Worm (Caenorhabditis elegans): ENCODE measurements around the gene lgc-29.

lgc-29 gene

DNA sequence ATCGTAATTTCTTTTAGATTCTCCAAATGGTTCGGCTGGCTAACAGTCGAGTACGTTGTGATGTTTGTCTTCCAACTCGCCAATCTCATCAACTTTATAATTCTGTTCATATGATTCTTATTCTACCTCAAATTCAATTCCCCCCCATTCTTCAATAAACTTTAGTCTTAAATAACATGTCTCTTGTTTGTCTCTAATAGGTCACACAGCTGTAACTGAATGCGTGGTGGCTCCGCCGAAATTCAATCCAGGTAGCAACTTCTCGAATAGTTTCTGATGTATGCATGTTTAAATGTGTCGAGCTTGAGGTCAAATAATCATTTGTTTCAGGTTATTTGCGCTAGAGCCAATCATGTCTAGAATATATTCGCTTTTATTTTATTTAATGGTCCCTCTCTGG lies at the start of gene lgc-29:
Gene lgc-29, plus strand, starts transcription at position 301 of the 400 bp plus-strand sequence.
- no peak for TF ChIP-seq unc-62 (GFP tag; optimal IDR thresholded peaks at IDR 0.05)

DNA sequence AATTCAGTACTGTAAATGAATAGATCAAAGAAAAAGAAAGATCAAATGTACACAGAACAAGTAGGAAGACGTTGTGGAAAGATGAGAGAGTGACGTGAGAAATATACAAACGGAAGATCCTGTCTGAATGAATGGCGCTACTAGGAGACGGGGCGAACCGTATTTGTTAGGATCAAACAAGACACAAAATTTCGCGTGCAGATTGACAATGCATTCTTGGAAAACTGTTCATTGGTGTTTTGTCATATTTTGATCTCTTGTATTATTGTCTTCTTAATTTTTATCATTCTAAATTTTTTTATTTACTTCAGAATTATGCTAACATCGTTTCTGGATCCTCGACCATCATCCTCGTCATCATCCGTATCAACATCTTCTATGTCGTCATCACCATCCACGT lies 44.0 kb upstream of the lgc-29 start, which contains the start of gene nhr-181:
Gene nhr-181, plus strand, starts transcription at position 301 of the 400 bp plus-strand sequence.
- TF ChIP-seq unc-62 (GFP tag; optimal IDR thresholded peaks at IDR 0.05), result no peak

DNA sequence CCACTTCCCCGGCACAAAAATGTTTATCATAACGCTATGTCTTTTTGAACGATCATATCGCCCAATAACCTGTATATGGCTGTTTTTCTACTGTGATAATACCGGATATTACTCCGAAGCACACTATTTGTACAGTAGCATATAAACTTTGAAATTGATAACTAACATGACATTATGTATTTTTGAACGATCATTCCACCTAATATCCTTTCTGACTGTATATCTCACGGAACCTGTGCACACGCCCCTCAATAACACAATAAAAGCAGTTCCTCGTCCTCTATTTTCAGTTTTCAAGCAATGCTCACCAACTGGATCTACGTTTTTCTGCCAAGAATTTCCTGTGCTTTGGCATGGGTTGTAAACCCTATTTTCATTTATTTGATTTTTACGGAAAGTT lies 37.2 kb upstream of the lgc-29 start, which contains the start of gene srj-40:
Gene srj-40, plus strand, starts transcription at position 301 of the 400 bp plus-strand sequence.
- no peak for TF ChIP-seq unc-62 (GFP tag; optimal IDR thresholded peaks at IDR 0.05)

DNA sequence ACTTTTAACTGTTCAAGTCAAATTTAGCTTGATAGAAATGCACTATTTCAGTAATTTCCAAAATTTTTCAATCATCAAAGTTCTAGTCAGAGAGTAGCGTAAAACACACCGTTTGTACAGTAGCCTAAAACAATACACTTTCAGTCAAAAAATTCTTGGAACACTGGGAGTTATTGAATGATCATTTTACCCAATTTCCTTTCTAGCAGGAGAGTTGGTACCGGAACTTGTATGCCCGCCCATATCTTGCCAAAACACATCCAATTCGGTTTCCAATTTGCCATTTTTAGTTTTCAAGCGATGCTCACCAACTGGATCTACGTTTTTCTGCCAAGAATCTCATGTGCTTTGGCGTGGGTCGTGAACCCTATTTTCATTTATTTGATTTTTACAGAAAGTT lies 34.5 kb upstream of the lgc-29 start, which contains the start of gene srj-39:
Gene srj-39, plus strand, starts transcription at position 301 of the 400 bp plus-strand sequence.
- TF ChIP-seq unc-62 (GFP tag; optimal IDR thresholded peaks at IDR 0.05), result no peak

DNA sequence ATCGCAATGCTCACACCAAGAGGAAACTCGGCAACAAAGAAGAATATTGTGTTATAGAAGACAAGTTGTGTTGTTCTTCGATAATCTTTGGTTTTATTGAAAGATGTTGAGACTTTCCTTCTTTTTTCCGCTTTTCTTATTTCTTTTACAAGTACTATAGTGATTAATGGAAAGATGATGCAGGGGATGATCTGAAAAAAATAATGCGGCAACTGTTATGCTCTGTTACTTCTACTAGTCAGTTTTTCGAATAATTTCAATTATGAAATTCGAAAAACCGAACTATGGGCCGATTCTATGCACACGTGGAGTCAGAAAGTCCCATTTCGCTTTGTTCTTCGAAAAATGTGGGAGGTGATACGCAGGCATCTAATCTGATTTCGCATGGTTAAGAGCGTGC lies 32.1 kb upstream of the lgc-29 start:
- no peak for TF ChIP-seq unc-62 (GFP tag; optimal IDR thresholded peaks at IDR 0.05)

DNA sequence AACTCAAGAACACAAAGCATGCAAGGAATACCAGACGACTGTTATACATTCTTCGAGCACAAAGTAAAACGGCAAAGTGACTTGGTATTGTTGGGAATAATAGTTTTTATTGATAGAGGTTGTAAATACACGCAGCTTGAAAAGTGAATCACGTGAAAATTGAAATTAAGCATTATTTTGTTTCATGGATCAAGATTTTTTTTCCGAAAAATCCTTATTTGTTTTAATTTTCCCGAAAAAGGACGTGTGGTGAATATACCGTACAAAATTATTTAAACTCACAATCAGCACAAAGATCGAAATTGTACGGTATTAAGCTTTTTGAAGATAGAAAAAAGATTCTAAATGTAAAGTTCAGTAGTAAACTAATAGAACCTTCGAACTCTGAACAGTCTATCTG lies 28.9 kb upstream of the lgc-29 start, which contains the start of gene clc-18:
Gene clc-18, minus strand, starts transcription at position 101 of the 400 bp plus-strand sequence.
- TF ChIP-seq unc-62 (GFP tag; optimal IDR thresholded peaks at IDR 0.05), result no peak

DNA sequence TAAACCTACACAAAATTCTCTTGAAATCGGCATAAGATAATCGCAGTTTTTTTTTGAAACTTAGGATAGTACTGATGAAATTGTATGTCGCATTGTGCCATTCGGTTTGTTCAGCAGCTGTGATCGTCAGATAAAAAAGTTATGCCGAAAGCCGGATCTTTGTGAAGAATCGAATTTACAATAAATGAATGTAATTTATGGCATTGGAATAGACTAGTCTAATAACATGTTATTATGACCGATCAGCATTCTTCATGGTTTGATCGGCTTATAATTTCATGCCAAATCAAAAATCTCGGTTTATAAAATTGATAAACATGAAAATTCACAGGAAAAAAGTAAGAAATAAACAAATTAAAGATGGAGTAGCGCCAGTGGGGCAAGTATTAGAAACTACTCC lies 26.3 kb upstream of the lgc-29 start, which contains the start of gene srw-134:
Gene srw-134, minus strand, starts transcription at position 101 of the 400 bp plus-strand sequence.
- TF ChIP-seq unc-62 (GFP tag; optimal IDR thresholded peaks at IDR 0.05), result no peak

DNA sequence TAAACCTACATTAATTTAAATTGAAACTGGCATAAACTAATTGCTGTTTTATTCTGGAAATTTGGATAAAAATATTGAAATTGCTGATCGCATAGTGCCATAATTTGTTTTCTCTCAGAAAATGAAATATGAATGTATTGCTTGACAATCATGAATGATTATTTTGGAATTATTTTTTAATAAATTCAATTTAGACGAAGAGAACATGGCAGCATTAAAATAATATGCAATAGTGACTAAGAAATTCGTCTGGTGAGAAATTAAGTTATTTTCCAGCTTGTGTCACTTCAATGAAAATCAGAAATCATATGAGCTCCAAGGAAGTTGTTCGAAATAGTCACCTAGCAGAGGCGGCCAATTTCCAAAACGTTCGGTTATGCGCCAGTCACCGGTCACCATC lies 24.2 kb upstream of the lgc-29 start, which contains the start of gene srw-133:
Gene srw-133, minus strand, starts transcription at position 101 of the 400 bp plus-strand sequence.
- no peak for TF ChIP-seq unc-62 (GFP tag; optimal IDR thresholded peaks at IDR 0.05)

DNA sequence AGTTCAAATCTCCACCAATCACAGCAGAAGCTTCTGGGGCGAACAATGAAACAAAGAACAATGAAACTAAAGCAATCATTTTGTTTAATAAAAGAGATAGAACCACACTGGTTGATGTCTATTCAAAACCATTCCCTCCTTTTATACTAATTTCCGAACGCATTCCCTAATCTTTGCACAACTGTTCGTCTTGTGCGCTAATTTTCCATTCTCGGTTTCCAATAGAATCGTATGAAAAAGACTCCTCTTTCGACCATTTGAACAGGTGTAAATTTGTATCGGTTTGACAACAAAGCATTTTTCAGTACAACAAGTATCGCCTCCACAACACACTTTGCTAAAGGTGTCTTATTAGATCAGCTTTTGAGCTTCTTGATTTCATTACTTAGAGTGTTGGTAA lies 22.7 kb upstream of the lgc-29 start, which contains the start of gene T05B4.8:
Gene T05B4.8, minus strand, starts transcription at position 101 of the 400 bp plus-strand sequence.
- no peak for TF ChIP-seq unc-62 (GFP tag; optimal IDR thresholded peaks at IDR 0.05)

DNA sequence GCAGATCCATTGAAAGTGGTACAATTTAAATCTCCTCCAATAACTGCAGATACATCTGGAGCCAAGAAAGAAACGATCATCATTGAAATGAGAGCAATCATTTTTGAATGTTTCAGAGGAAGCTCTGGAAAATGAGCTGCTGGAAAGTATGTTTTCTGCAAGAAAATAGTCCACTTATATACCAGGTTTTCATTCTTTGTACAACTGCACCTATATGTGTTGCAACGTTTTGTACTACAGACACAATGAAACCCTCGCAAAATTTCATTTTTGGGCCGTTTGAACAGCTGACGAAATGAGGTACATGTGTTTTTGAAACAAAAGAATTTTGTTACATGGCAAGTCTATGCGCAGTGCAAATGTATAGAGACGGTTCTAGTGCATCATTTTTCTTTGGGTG lies 20.5 kb upstream of the lgc-29 start, which contains the start of gene T05B4.9:
Gene T05B4.9, minus strand, starts transcription at position 101 of the 400 bp plus-strand sequence.
- TF ChIP-seq unc-62 (GFP tag; optimal IDR thresholded peaks at IDR 0.05), result no peak

DNA sequence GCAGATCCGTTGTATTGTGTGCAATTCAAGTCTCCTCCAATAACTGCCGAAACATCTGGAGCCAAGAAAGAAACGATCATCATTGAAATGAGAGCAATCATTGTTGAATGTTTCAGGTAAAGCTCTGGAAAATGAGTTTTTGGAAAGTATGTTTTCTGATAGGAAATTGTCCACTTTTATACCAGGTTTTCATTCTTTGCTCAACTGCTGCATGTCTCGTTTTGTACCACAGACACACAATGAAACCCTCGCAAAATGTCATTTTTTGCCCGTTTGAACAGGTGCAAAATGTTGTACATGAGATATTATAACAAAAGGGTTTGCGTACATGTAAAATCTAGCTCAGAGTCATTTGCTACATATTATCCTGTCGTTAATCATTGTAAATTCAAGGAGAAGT lies 18.2 kb upstream of the lgc-29 start, which contains the start of gene T05B4.10:
Gene T05B4.10, minus strand, starts transcription at position 101 of the 400 bp plus-strand sequence.
- no peak for TF ChIP-seq unc-62 (GFP tag; optimal IDR thresholded peaks at IDR 0.05)

DNA sequence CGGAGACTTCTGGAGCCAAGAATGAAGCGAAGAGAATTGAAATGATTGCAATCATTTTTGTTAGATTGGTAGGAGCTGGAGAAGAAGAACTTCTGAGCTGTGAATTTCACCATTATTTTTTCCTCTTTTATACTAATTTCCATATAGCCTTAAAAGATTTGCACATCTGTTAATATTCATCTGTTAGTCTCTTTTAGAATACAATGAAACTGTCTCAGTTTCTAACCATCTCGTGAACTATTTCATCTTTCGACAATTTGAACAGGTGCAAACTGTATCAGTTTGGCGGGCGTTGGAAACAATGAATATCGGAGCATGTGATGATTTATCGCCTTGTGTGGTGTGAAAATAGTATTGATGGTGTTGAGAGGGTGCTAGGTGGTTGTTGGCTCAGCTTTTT lies 16.4 kb upstream of the lgc-29 start, which contains the start of gene phat-5:
Gene phat-5, minus strand, starts transcription at position 101 of the 400 bp plus-strand sequence.
- TF ChIP-seq unc-62 (GFP tag; optimal IDR thresholded peaks at IDR 0.05), result no peak

DNA sequence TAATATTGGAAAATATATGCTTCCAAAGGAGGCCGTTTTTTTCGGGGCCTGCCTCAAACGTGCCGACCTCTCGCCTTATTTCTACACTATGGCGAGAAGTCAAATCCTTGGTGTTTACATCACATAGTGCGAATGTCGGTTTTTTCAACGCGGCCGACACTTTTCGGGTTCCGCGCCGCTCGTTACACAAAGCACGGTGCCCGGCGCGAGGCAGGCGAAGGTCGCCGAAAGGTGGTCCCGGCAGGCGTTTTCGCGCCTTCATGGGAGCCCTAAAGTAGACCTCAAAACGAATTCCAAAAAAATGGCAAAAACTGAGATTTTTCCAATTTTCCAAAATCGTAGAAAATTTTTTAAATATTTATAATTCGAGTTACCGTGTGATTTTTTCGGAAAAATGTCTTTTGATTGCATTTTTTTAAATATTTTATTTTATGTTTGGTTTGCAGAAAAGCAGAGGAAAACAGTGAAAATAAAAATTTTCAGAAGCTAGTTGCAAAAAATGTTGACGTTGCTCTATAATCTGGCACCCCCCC lies 13.2 kb upstream of the lgc-29 start, which contains the start of gene T05B4.12:
Gene T05B4.12, minus strand, starts transcription at position 483 of the 533 bp plus-strand sequence.
- TF ChIP-seq unc-62 (GFP tag; optimal IDR thresholded peaks at IDR 0.05), result no peak

DNA sequence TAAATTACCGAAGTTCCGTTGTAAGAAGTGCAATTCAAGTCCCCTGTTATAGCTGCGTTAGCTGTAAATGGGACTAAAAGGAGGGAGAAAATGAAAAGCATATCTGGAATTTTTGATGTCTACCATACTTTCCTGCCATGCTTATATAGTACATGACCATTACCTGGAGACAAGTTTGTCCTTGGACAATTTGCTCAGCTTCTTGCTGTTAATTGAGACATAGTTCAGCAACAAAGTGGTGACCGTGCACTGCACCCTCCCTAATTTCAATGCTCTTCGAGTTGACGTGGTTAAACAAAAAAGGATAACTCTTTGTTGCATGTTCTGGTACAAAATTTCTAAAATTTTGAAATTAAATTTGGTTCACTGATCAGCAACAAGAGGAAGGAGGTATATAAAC lies 11.4 kb upstream of the lgc-29 start, which contains the start of gene T05B4.13:
Gene T05B4.13, minus strand, starts transcription at position 101 of the 400 bp plus-strand sequence.
- TF ChIP-seq unc-62 (GFP tag; optimal IDR thresholded peaks at IDR 0.05), result no peak

DNA sequence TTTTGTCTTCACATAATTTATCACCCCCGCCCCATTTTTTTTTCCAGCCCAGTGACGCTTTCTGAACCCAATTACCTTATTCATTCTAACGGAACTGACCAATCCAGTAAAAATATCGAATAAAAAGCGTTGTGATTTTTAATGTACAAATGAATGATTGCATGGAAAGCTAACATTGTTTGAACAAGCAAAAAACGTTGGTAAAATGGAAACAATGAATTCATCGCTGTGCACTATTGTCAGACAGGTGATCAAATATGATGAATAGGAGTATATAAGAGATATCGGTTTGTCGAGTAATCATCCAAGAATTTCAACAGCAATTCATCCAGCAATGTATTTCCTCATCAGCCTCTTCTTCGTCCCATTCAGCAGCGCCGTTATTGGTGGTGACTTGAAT lies 9.2 kb upstream of the lgc-29 start, which contains the start of gene phat-4:
Gene phat-4, plus strand, starts transcription at position 301 of the 400 bp plus-strand sequence.
- no peak for TF ChIP-seq unc-62 (GFP tag; optimal IDR thresholded peaks at IDR 0.05)

DNA sequence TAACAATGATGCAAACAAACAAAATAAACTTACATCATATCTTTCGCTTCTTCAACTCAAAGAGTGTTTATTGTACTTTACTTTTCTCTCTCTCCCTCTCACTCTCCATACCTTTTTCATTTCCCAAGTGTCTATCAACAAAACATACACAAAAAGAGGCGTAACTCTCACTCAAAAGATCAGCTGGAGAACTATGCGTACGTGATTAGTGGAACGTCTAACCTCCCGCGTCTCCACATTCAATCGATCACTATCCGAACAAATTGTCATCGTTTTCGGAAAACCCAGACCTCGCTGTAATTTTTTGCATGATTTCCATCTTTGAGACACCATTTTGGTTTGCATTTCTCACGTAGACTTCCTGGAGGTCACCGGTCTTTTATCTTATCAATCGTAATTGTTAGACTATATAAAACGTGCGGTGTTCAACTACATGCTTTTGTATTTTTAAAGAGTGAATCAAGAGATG lies 7.3 kb upstream of the lgc-29 start, which contains the start of gene nhr-57:
Gene nhr-57, plus strand, starts transcription at position 419 of the 469 bp plus-strand sequence.
- TF ChIP-seq unc-62 (GFP tag; optimal IDR thresholded peaks at IDR 0.05), result no peak

DNA sequence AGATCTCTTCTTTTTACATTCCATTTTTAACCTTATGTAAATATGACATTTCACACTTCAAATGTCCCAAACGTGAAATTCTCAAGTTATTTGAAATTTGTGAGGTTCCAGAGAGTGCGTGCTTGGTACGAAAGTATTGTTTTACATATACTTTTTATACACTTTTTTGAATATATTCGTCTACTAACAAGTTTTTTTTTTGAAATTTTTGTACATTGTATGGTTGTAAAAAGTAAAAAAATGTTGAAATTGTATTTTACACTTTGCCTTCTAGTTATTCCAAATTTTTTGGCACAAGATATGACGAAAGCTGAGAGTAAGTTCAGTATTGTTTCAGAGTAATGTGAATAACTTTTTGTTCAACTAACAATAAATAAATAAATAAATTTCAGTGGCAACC lies 4.1 kb upstream of the lgc-29 start, which contains the start of gene lgc-1:
Gene lgc-1, plus strand, starts transcription at position 301 of the 400 bp plus-strand sequence.
- TF ChIP-seq unc-62 (GFP tag; optimal IDR thresholded peaks at IDR 0.05), result no peak
